Fruit fly (Drosophila melanogaster): ENCODE results near the gene VhaPPA1-1.

Gene VhaPPA1-1

DNA sequence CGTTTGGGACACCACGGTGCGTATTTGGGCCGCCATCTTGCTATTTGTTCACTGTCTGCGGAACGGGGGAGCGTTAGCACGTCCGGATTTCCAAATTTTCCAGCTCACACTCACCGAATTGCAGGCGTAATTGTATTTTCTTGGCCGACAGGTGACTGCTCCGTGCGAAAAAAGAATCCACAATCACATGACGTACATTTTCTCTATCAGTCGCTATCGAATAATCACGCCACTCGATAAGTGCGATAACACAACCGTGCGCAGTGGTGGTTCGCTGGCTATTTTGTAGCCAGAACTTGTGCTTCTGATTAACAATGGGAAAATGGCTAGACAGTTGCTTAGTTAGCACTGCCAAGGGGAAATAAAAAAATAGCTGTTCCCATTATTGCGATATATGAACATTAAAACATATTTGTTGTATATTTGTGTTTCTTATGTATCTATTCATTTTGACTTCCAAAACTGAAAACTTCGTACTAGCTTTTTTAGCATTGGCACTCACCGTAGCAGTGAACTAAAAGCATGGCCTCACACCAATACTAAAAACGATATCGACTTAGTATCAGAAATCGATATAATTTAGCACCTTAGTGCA lies at the start of gene VhaPPA1-1 (continued):
- no peak for TF ChIP-seq CG12071 (GFP tag; optimal IDR thresholded peaks at IDR 0.05)
- TF ChIP-seq CG9817 (tag; optimal IDR thresholded peaks at IDR 0.05) = peak; percentile 16
- no peak for TF ChIP-seq CG7963 (GFP tag; IDR thresholded peaks at IDR 0.05; ENCODE audit: partially characterized antibody)
- no peak for TF ChIP-seq B-H1 (GFP tag; IDR thresholded peaks at IDR 0.05)
- no peak for TF ChIP-seq sima (GFP tag; optimal IDR thresholded peaks at IDR 0.05)
- TF ChIP-seq fd102C (GFP tag; optimal IDR thresholded peaks at IDR 0.05) = no peak
- TF ChIP-seq dpn (GFP tag; optimal IDR thresholded peaks at IDR 0.05) = peak in 1 of 2 experiments; percentile 30
- TF ChIP-seq dysf (GFP tag; IDR thresholded peaks at IDR 0.05) = no peak
- TF ChIP-seq CG15269 (tag; optimal IDR thresholded peaks at IDR 0.05) = no peak
- no peak for TF ChIP-seq CG15479 (GFP tag; optimal IDR thresholded peaks at IDR 0.05)
- no peak for TF ChIP-seq Oli (tag; optimal IDR thresholded peaks at IDR 0.05)
- 0 out of 2 replicates have a peak, but pooled peaks have one; percentile 4 for TF ChIP-seq Rfx (GFP tag; IDR thresholded peaks at IDR 0.05)
- peak; percentile 83 for TF ChIP-seq row (GFP tag; IDR thresholded peaks at IDR 0.05)
- TF ChIP-seq hbn (GFP tag; IDR thresholded peaks at IDR 0.05; ENCODE audit: partially characterized antibody) = no peak
- TF ChIP-seq zf30C (GFP tag; optimal IDR thresholded peaks at IDR 0.05) = no peak
- TF ChIP-seq CG8290 (GFP tag; optimal IDR thresholded peaks at IDR 0.05) = no peak
- peak in 1 of 2 experiments; percentile 2 for TF ChIP-seq CG8290 (tag; optimal IDR thresholded peaks at IDR 0.05)
- no peak for TF ChIP-seq wek (GFP tag; optimal IDR thresholded peaks at IDR 0.05)
- TF ChIP-seq vnd (GFP tag; IDR thresholded peaks at IDR 0.05; ENCODE audit: partially characterized antibody) = no peak; the same call in 2 of the 3 replicates
- TF ChIP-seq CG17385 (GFP tag; optimal IDR thresholded peaks at IDR 0.05) = no peak
- peak; percentile 28 for TF ChIP-seq bcd (GFP tag; optimal IDR thresholded peaks at IDR 0.05)
- no peak for TF ChIP-seq run (tag; optimal IDR thresholded peaks at IDR 0.05)
- peak; percentile 37 for TF ChIP-seq CTCF (GFP tag; optimal IDR thresholded peaks at IDR 0.05)
- peak; percentile 61 for TF ChIP-seq knrl (GFP tag; IDR thresholded peaks at IDR 0.05; ENCODE audit: partially characterized antibody)
- no peak for TF ChIP-seq bowl (GFP tag; IDR thresholded peaks at IDR 0.05)
- 0 out of 2 replicates have a peak, but pooled peaks have one; percentile 28 for TF ChIP-seq sens-2 (GFP tag; IDR thresholded peaks at IDR 0.05)
- peak; percentile 41 for TF ChIP-seq CG4617 (GFP tag; optimal IDR thresholded peaks at IDR 0.05; ENCODE audit: borderline replicate concordance)
- peak; percentile 58 for TF ChIP-seq CG10147 (GFP tag; optimal IDR thresholded peaks at IDR 0.05)
- no peak for TF ChIP-seq fd96Cb (tag; optimal IDR thresholded peaks at IDR 0.05)
- no peak for TF ChIP-seq CG10209 (GFP tag; optimal IDR thresholded peaks at IDR 0.05)
- no peak for TF ChIP-seq CG16863 (GFP tag; optimal IDR thresholded peaks at IDR 0.05)
- no peak for TF ChIP-seq wor (GFP tag; IDR thresholded peaks at IDR 0.05)
- TF ChIP-seq cato (GFP tag; optimal IDR thresholded peaks at IDR 0.05; ENCODE audit: borderline replicate concordance) = no peak
- no peak for TF ChIP-seq NC2β (GFP tag; optimal IDR thresholded peaks at IDR 0.05)
- TF ChIP-seq HLH4C (GFP tag; IDR thresholded peaks at IDR 0.05; ENCODE audit: partially characterized antibody) = peak; percentile 61
- TF ChIP-seq CG7987 (GFP tag; optimal IDR thresholded peaks at IDR 0.05) = peak; percentile 15
- no peak for TF ChIP-seq CkIIα-i1 (GFP tag; IDR thresholded peaks at IDR 0.05)
- peak; percentile 59; the same call in 1 of the 2 replicates for TF ChIP-seq Scr (GFP tag; IDR thresholded peaks at IDR 0.05; ENCODE audit: partially characterized antibody)
- no peak for TF ChIP-seq chn (GFP tag; optimal IDR thresholded peaks at IDR 0.05)
- no peak for TF ChIP-seq Fer3 (tag; optimal IDR thresholded peaks at IDR 0.05)
- peak; percentile 88 for TF ChIP-seq YL-1 (GFP tag; optimal IDR thresholded peaks at IDR 0.05)
- TF ChIP-seq klu (GFP tag; IDR thresholded peaks at IDR 0.05) = no peak
- TF ChIP-seq Drgx (GFP tag; IDR thresholded peaks at IDR 0.05) = no peak
- no peak for TF ChIP-seq CG10979 (tag; optimal IDR thresholded peaks at IDR 0.05)
- no peak for TF ChIP-seq CG33557 (GFP tag; optimal IDR thresholded peaks at IDR 0.05)
- no peak for TF ChIP-seq CG14667 (GFP tag; IDR thresholded peaks at IDR 0.05)
- TF ChIP-seq CG14710 (tag; optimal IDR thresholded peaks at IDR 0.05) = peak; percentile 85
- TF ChIP-seq hkb (optimal IDR thresholded peaks at IDR 0.05) = peak; percentile 96
- no peak for TF ChIP-seq hkb (GFP tag; IDR thresholded peaks at IDR 0.05)

Measured in whole organism, embryonic.